Fruit fly (Drosophila melanogaster) whole organism, embryonic: ENCODE data around the gene frtz.

Experiments used
- Aef1 ChIP-seq: fragments of 200-800 bp; sonication (Bioruptor generic); IDR thresholded peaks from 3 replicates; pipeline ENCODE4 v1.3.6; 2022; ENCODE audit warnings: missing biosample characterization, missing genetic modification characterization
- CG13624 ChIP-seq: fragments of 200-800 bp; sonication (Bioruptor generic); optimal IDR thresholded peaks from 2 replicates; lab custom pipeline; 2016; ENCODE audit warnings: missing biosample characterization, missing genetic modification characterization
- CG14441 ChIP-seq: fragments of 200-800 bp; sonication (Bioruptor generic); IDR thresholded peaks from 2 replicates; pipeline ENCODE4 v1.3.6; 2022; ENCODE audit warnings: missing biosample characterization, missing genetic modification characterization
- CG14710 ChIP-seq: fragments of 200-800 bp; sonication (Bioruptor generic); optimal IDR thresholded peaks from 3 replicates; lab custom pipeline; 2019; ENCODE audit warnings: missing biosample characterization, mild to moderate bottlenecking, missing genetic modification characterization, moderate library complexity
- CG1792 ChIP-seq: fragments of 200-800 bp; sonication (Bioruptor generic); optimal IDR thresholded peaks from 2 replicates; lab custom pipeline; 2016; ENCODE audit warnings: missing biosample characterization, missing genetic modification characterization
- CG18599 ChIP-seq: fragments of 200-800 bp; sonication (Bioruptor generic); optimal IDR thresholded peaks from 3 replicates; lab custom pipeline; 2017; ENCODE audit warnings: missing biosample characterization, missing genetic modification characterization, mild to moderate bottlenecking, moderate library complexity, missing genetic modification reagents
- CG18764 ChIP-seq: fragments of 200-800 bp; sonication (Bioruptor generic); optimal IDR thresholded peaks from 3 replicates; lab custom pipeline; 2016; ENCODE audit warnings: missing biosample characterization, missing genetic modification characterization
- CG2116 ChIP-seq: fragments of 200-800 bp; sonication (Bioruptor generic); optimal IDR thresholded peaks from 3 replicates; lab custom pipeline; 2018; ENCODE audit warnings: missing biosample characterization, mild to moderate bottlenecking, missing genetic modification characterization
- CG30020 ChIP-seq: fragments of 200-800 bp; optimal IDR thresholded peaks from 2 replicates; lab custom pipeline; 2019; ENCODE audit warnings: missing biosample characterization, mild to moderate bottlenecking, missing genetic modification characterization, moderate library complexity
- CG3995 ChIP-seq: fragments of 200-800 bp; sonication (Bioruptor generic); optimal IDR thresholded peaks from 3 replicates; lab custom pipeline; 2016; ENCODE audit warnings: missing biosample characterization, missing genetic modification characterization
- CG4404 ChIP-seq: fragments of 200-800 bp; sonication (Bioruptor generic); IDR thresholded peaks from 2 replicates; pipeline ENCODE4 v1.3.6; 2022; ENCODE audit warnings: missing biosample characterization, missing genetic modification characterization
- CG4820 ChIP-seq: fragments of 200-800 bp; sonication (Bioruptor generic); optimal IDR thresholded peaks from 3 replicates; lab custom pipeline; 2016; ENCODE audit warnings: missing biosample characterization, missing genetic modification characterization
- CG6765 ChIP-seq: fragments of 200-800 bp; sonication (Bioruptor generic); optimal IDR thresholded peaks from 3 replicates; lab custom pipeline; 2017; ENCODE audit warnings: missing biosample characterization, mild to moderate bottlenecking, missing genetic modification characterization
- CG7745 ChIP-seq: fragments of 200-800 bp; sonication (Bioruptor generic); optimal IDR thresholded peaks from 2 replicates; lab custom pipeline; 2018; ENCODE audit warnings: missing biosample characterization, mild to moderate bottlenecking, missing genetic modification characterization, moderate library complexity
- CG7987 ChIP-seq: fragments of 200-800 bp; sonication (Bioruptor generic); optimal IDR thresholded peaks from 2 replicates; lab custom pipeline; 2018; ENCODE audit warnings: missing biosample characterization, mild to moderate bottlenecking, missing genetic modification characterization, moderate library complexity
- CG8765 ChIP-seq: fragments of 200-800 bp; sonication (Bioruptor generic); IDR thresholded peaks from 2 replicates; pipeline ENCODE4 v1.3.6; 2022; ENCODE audit warnings: missing biosample characterization, missing genetic modification characterization
- CG9215 ChIP-seq: fragments of 200-800 bp; sonication (Bioruptor generic); IDR thresholded peaks from 2 replicates; pipeline ENCODE4 v1.3.6; 2022; ENCODE audit warnings: missing biosample characterization, missing genetic modification characterization
- CG9609 ChIP-seq: fragments of 200-800 bp; sonication (Bioruptor generic); optimal IDR thresholded peaks from 3 replicates; lab custom pipeline; 2016; ENCODE audit warnings: missing biosample characterization, missing genetic modification characterization
- Chrac-16 ChIP-seq: fragments of 200-800 bp; sonication (Bioruptor generic); optimal IDR thresholded peaks from 3 replicates; lab custom pipeline; 2016; ENCODE audit warnings: missing biosample characterization, missing genetic modification characterization
- E2f1 ChIP-seq: fragments of 200-800 bp; sonication (Bioruptor generic); IDR thresholded peaks from 2 replicates; pipeline ENCODE4 v1.3.6; 2022; ENCODE audit warnings: missing biosample characterization, missing genetic modification characterization
- E2f2 ChIP-seq: fragments of 200-800 bp; sonication (Bioruptor generic); IDR thresholded peaks from 2 replicates; pipeline ENCODE4 v1.3.6; 2022; ENCODE audit warnings: missing biosample characterization, missing genetic modification characterization
- Ets65A ChIP-seq: fragments of 200-800 bp; sonication (Bioruptor generic); peaks from one replicate; lab custom pipeline; 2016; ENCODE audit warnings: missing biosample characterization, missing genetic modification characterization
- Gug ChIP-seq: fragments of 200-800 bp; sonication (Bioruptor generic); IDR thresholded peaks from 4 replicates; pipeline ENCODE4 v1.3.6; 2022; ENCODE audit warnings: missing biosample characterization, missing genetic modification characterization
- H15 ChIP-seq: fragments of 200-800 bp; sonication (Bioruptor generic); IDR thresholded peaks from 3 replicates; pipeline ENCODE4 v1.3.6; 2022; ENCODE audit warnings: missing biosample characterization, missing genetic modification characterization
- Hsf ChIP-seq: fragments of 200-800 bp; sonication (Bioruptor generic); optimal IDR thresholded peaks from 3 replicates; lab custom pipeline; 2016; ENCODE audit warnings: missing biosample characterization, missing genetic modification characterization
- Max ChIP-seq: fragments of 200-800 bp; sonication (Bioruptor generic); optimal IDR thresholded peaks from 2 replicates; lab custom pipeline; 2016; ENCODE audit warnings: missing biosample characterization, mild to moderate bottlenecking, missing genetic modification characterization
- Med ChIP-seq: fragments of 200-800 bp; sonication (Bioruptor generic); peaks from one replicate; lab custom pipeline; 2016; ENCODE audit warnings: missing biosample characterization, missing genetic modification characterization, mild to moderate bottlenecking, inconsistent platforms, moderate library complexity
- NFAT ChIP-seq: fragments of 200-800 bp; sonication (Bioruptor generic); IDR thresholded peaks from 2 replicates; pipeline ENCODE4 v1.3.6; 2022; ENCODE audit warnings: missing biosample characterization, missing genetic modification characterization
- Nf-YC ChIP-seq: fragments of 200-800 bp; optimal IDR thresholded peaks from 3 replicates; lab custom pipeline; 2019; ENCODE audit warnings: missing biosample characterization, mild to moderate bottlenecking, missing genetic modification characterization, moderate library complexity
- Oli ChIP-seq: fragments of 200-800 bp; sonication (Bioruptor generic); optimal IDR thresholded peaks from 2 replicates; lab custom pipeline; 2018; ENCODE audit warnings: missing biosample characterization, mild to moderate bottlenecking, missing genetic modification characterization, moderate library complexity
- Sry-β ChIP-seq: fragments of 200-800 bp; sonication (Bioruptor generic); optimal IDR thresholded peaks from 2 replicates; lab custom pipeline; 2018; ENCODE audit warnings: missing biosample characterization, mild to moderate bottlenecking, missing genetic modification characterization, moderate library complexity
- YL-1 ChIP-seq: fragments of 200-800 bp; sonication (Bioruptor generic); optimal IDR thresholded peaks from 3 replicates; lab custom pipeline; 2017; ENCODE audit warnings: missing biosample characterization, mild to moderate bottlenecking, missing genetic modification characterization
- amos ChIP-seq: fragments of 200-800 bp; sonication (Bioruptor generic); IDR thresholded peaks from 2 replicates; pipeline ENCODE4 v1.3.6; 2022; ENCODE audit warnings: missing biosample characterization, missing genetic modification characterization; ENCODE audit not compliant: partially characterized antibody
- ara ChIP-seq: fragments of 200-800 bp; sonication (Bioruptor generic); IDR thresholded peaks from 2 replicates; pipeline ENCODE4 v1.3.6; 2022; ENCODE audit warnings: missing biosample characterization, missing genetic modification characterization
- bab2 ChIP-seq: fragments of 200-800 bp; sonication (Bioruptor generic); optimal IDR thresholded peaks from 2 replicates; lab custom pipeline; 2016; ENCODE audit warnings: missing biosample characterization, missing genetic modification characterization
- bsh ChIP-seq, 2 experiments: fragments of 200-800 bp; sonication (Bioruptor generic); optimal IDR thresholded peaks; 2 replicates each; lab custom pipeline; 2017 to 2018; ENCODE audit warnings: mild to moderate bottlenecking in 2 of 2, missing biosample characterization in 2 of 2, missing genetic modification characterization in 2 of 2, moderate library complexity in 1 of 2
- croc ChIP-seq: fragments of 200-800 bp; sonication (Bioruptor generic); conservative IDR thresholded peaks from 3 replicates; pipeline ENCODE4 v1.3.6; 2022; ENCODE audit warnings: missing biosample characterization, missing genetic modification characterization
- crp ChIP-seq, 2 experiments: fragments of 200-800 bp; sonication (Bioruptor generic); optimal IDR thresholded peaks; 2 replicates in 1 of 2; 3 replicates in 1 of 2; lab custom pipeline; 2017; ENCODE audit warnings: missing biosample characterization in 2 of 2, missing genetic modification characterization in 2 of 2, mild to moderate bottlenecking in 1 of 2, moderate library complexity in 1 of 2
- esg ChIP-seq: fragments of 200-800 bp; sonication (Bioruptor generic); conservative IDR thresholded peaks from 2 replicates; pipeline ENCODE4 v1.3.6; 2022; ENCODE audit warnings: missing biosample characterization, missing genetic modification characterization
- gem ChIP-seq: fragments of 200-800 bp; sonication (Bioruptor generic); optimal IDR thresholded peaks from 2 replicates; lab custom pipeline; 2019; ENCODE audit warnings: missing biosample characterization, mild to moderate bottlenecking, missing genetic modification characterization, moderate library complexity
- gfzf ChIP-seq: fragments of 200-800 bp; sonication (Bioruptor generic); optimal IDR thresholded peaks from 2 replicates; lab custom pipeline; 2016; ENCODE audit warnings: missing biosample characterization, mild to moderate bottlenecking, missing genetic modification characterization, moderate library complexity
- ind ChIP-seq: fragments of 200-800 bp; sonication (Bioruptor generic); optimal IDR thresholded peaks from 3 replicates; lab custom pipeline; 2016; ENCODE audit warnings: missing biosample characterization, missing genetic modification characterization
- inv ChIP-seq: fragments of 200-800 bp; sonication (Bioruptor generic); IDR thresholded peaks from 2 replicates; pipeline ENCODE4 v1.3.6; 2022; ENCODE audit warnings: missing biosample characterization, missing genetic modification characterization; ENCODE audit not compliant: partially characterized antibody
- lilli ChIP-seq: fragments of 200-800 bp; sonication (Bioruptor generic); optimal IDR thresholded peaks from 3 replicates; lab custom pipeline; 2016; ENCODE audit warnings: missing biosample characterization, missing genetic modification characterization
- psq ChIP-seq: fragments of 200-800 bp; sonication (Bioruptor generic); optimal IDR thresholded peaks from 2 replicates; lab custom pipeline; 2017; ENCODE audit warnings: missing biosample characterization, missing genetic modification characterization
- sc ChIP-seq, 3 experiments: fragments of >200 bp in 2 of 3; fragments of 200-800 bp in 1 of 3; sonication (Bioruptor generic) in 1 of 3; optimal IDR thresholded peaks; 2 replicates in 2 of 3; 3 replicates in 1 of 3; lab custom pipeline; 2017; ENCODE audit warnings: mild to moderate bottlenecking in 1 of 3, missing biosample characterization in 1 of 3, missing genetic modification characterization in 1 of 3, missing genetic modification reagents in 1 of 3
- tio ChIP-seq: fragments of 200-800 bp; sonication (Bioruptor generic); optimal IDR thresholded peaks from 2 replicates; lab custom pipeline; 2017; ENCODE audit warnings: missing biosample characterization, missing genetic modification characterization, inconsistent platforms
- tx ChIP-seq: fragments of 200-800 bp; sonication (Bioruptor generic); optimal IDR thresholded peaks from 2 replicates; lab custom pipeline; 2016; ENCODE audit warnings: missing biosample characterization, missing genetic modification characterization
- vfl ChIP-seq: fragments of 200-800 bp; sonication (Bioruptor generic); optimal IDR thresholded peaks from 2 replicates; lab custom pipeline; 2016; ENCODE audit warnings: missing biosample characterization, missing genetic modification characterization
- zen2 ChIP-seq: fragments of 200-800 bp; sonication (Bioruptor generic); IDR thresholded peaks from 3 replicates; pipeline ENCODE4 v1.3.6; 2022; ENCODE audit warnings: missing biosample characterization, missing genetic modification characterization; ENCODE audit not compliant: partially characterized antibody

frtz gene

dm6 chr2L:1729607-1730011 lies 14.0 kb upstream of the frtz start, which contains the start of the genes Eno and CG31937 (continued):
- TF ChIP-seq CG6765 (GFP tag; lab: Kevin White, UChicago) (no peak), CG1792 (no peak), gfzf (peak; percentile 15), Nf-YC (tag; lab: Kevin White, UChicago) (peak; percentile 55), CG7987 (GFP tag; lab: Kevin White, UChicago) (peak; percentile 58), bsh (GFP tag; optimal IDR thresholded peaks at IDR 0.05; lab: Kevin White, UChicago) (peak; percentile 17 to 24), CG18599 (GFP tag; lab: Kevin White, UChicago) (peak; percentile 39), vfl (GFP tag; lab: Kevin White, UChicago) (peak; percentile 27), crp (GFP tag; optimal IDR thresholded peaks at IDR 0.05; lab: Kevin White, UChicago) (peak; percentile 6 to 88), CG14710 (tag; lab: Kevin White, UChicago) (peak; percentile 1), inv (GFP tag; lab: Robert Waterston, UW) (no peak), Max (GFP tag; lab: Kevin White, UChicago) (peak; percentile 32), CG14441 (peak; percentile 69), bab2 (GFP tag; lab: Kevin White, UChicago) (peak; percentile 10), CG8765 (GFP tag; lab: Robert Waterston, UW) (peak; percentile 19; the same call in 1 of the 2 replicates), esg (GFP tag; lab: Robert Waterston, UW) (peak; percentile 51), CG13624 (GFP tag; lab: Kevin White, UChicago) (peak; percentile 56), Sry-β (GFP tag; lab: Kevin White, UChicago) (peak; percentile 90), tx (GFP tag; lab: Kevin White, UChicago) (no peak), CG18764 (GFP tag; lab: Kevin White, UChicago) (peak; percentile 9), psq (GFP tag; lab: Kevin White, UChicago) (no peak), lilli (GFP tag; lab: Kevin White, UChicago) (peak; percentile 59), CG2116 (peak; percentile 30), CG9609 (GFP tag; lab: Kevin White, UChicago) (peak; percentile 49), CG4820 (GFP tag; lab: Kevin White, UChicago) (peak; percentile 0), NFAT (peak; percentile 49; the same call in 1 of the 2 replicates), Med (GFP tag; lab: Kevin White, UChicago) (peak; percentile 85), gem (peak; percentile 70), CG7745 (tag; lab: Kevin White, UChicago) (no peak), E2f1 (GFP tag; lab: Robert Waterston, UW) (peak; percentile 46; the same call in 1 of the 2 replicates), Chrac-16 (GFP tag; lab: Kevin White, UChicago) (peak; percentile 65), Hsf (GFP tag; lab: Kevin White, UChicago) (peak; percentile 71), Gug (peak; percentile 58; the same call in 3 of the 4 replicates), amos (GFP tag; lab: Robert Waterston, UW) (no peak), croc (GFP tag; lab: Robert Waterston, UW) (0 out of 3 replicates have a peak, but pooled peaks have one; percentile 21), Ets65A (GFP tag; lab: Kevin White, UChicago) (no peak), sc (optimal IDR thresholded peaks at IDR 0.05; lab: Kevin White, UChicago) (no peak), sc (GFP tag; optimal IDR thresholded peaks at IDR 0.05; lab: Kevin White, UChicago) (no peak), Aef1 (peak; percentile 54; the same call in 2 of the 3 replicates), YL-1 (GFP tag; lab: Kevin White, UChicago) (no peak), Oli (tag; lab: Kevin White, UChicago) (no peak), E2f2 (GFP tag; lab: Robert Waterston, UW) (peak; percentile 68), zen2 (GFP tag; lab: Robert Waterston, UW) (no peak), CG9215 (GFP tag; lab: Robert Waterston, UW) (peak; percentile 63; the same call in 1 of the 2 replicates), ind (GFP tag; lab: Kevin White, UChicago) (peak; percentile 54), tio (peak; percentile 29), ara (GFP tag; lab: Robert Waterston, UW) (peak; percentile 68), CG4404 (GFP tag; lab: Robert Waterston, UW) (peak; percentile 33; the same call in 1 of the 2 replicates), CG30020 (tag; lab: Kevin White, UChicago) (no peak), CG3995 (peak; percentile 98), H15 (GFP tag; lab: Robert Waterston, UW) (peak; percentile 46; the same call in 1 of the 3 replicates)
